Fruit fly (Drosophila melanogaster) whole organism, embryonic: ENCODE measurements around the gene CG32271.

Source experiments
- CG1024 ChIP-seq: fragments of 200-800 bp; sonication (Bioruptor generic); IDR thresholded peaks from 2 replicates; pipeline ENCODE4 v1.3.6; 2022; ENCODE audit warnings: missing biosample characterization, missing genetic modification characterization
- CG13287 ChIP-seq: fragments of 200-800 bp; sonication (Bioruptor generic); IDR thresholded peaks from 2 replicates; pipeline ENCODE4 v1.3.6; 2022; ENCODE audit warnings: missing biosample characterization, missing genetic modification characterization; ENCODE audit not compliant: partially characterized antibody
- CG13894 ChIP-seq: fragments of 200-800 bp; sonication (Bioruptor generic); optimal IDR thresholded peaks from 3 replicates; lab custom pipeline; 2018; ENCODE audit warnings: missing biosample characterization, mild to moderate bottlenecking, missing genetic modification characterization, moderate library complexity
- CG4707 ChIP-seq: fragments of 200-800 bp; sonication (Bioruptor generic); optimal IDR thresholded peaks from 2 replicates; lab custom pipeline; 2018; ENCODE audit warnings: missing biosample characterization, mild to moderate bottlenecking, missing genetic modification characterization, moderate library complexity
- CG7556 ChIP-seq: fragments of 200-800 bp; sonication (Bioruptor generic); optimal IDR thresholded peaks from 2 replicates; lab custom pipeline; 2017; ENCODE audit warnings: missing biosample characterization, mild to moderate bottlenecking, missing genetic modification characterization
- Doc3 ChIP-seq: fragments of 200-800 bp; sonication (Bioruptor generic); IDR thresholded peaks from 3 replicates; pipeline ENCODE4 v1.3.6; 2022; ENCODE audit warnings: missing biosample characterization, missing genetic modification characterization; ENCODE audit not compliant: partially characterized antibody
- dmrt11E ChIP-seq: fragments of 200-800 bp; sonication (Bioruptor generic); optimal IDR thresholded peaks from 3 replicates; lab custom pipeline; 2018; ENCODE audit warnings: missing biosample characterization, mild to moderate bottlenecking, missing genetic modification characterization, moderate library complexity
- eve ChIP-seq, 2 experiments: fragments of >200 bp; optimal IDR thresholded peaks; 2 replicates each; lab custom pipeline; 2017; ENCODE audit warnings: missing biosample characterization in 2 of 2, missing genetic modification characterization in 2 of 2
- pb ChIP-seq: fragments of 200-800 bp; sonication (Bioruptor generic); optimal IDR thresholded peaks from 3 replicates; lab custom pipeline; 2016; ENCODE audit warnings: missing biosample characterization, missing genetic modification characterization

dm6 chr3L:3164951-3165350, 38.0 kb downstream of the CG32271 start, which contains the start of gene CG32280:
- TF ChIP-seq CG1024 (GFP tag; lab: Robert Waterston, UW) = no peak
- TF ChIP-seq eve (GFP tag; optimal IDR thresholded peaks at IDR 0.05; lab: Kevin White, UChicago) = no peak
- TF ChIP-seq CG13287 (GFP tag; lab: Robert Waterston, UW) = peak; percentile 91
- peak; percentile 74 for TF ChIP-seq Doc3 (GFP tag; lab: Robert Waterston, UW)
- peak; percentile 7 for TF ChIP-seq pb (GFP tag; lab: Kevin White, UChicago)
- no peak for TF ChIP-seq CG7556 (GFP tag; lab: Kevin White, UChicago)
- no peak for TF ChIP-seq dmrt11E
- no peak for TF ChIP-seq CG13894
- no peak for TF ChIP-seq CG4707 (GFP tag; lab: Kevin White, UChicago)
